Worm (Caenorhabditis elegans): ENCODE data around the gene K07C5.13.
A peak's percentile ranks its signal among the peaks of the same experiment; 100 is the strongest.

K07C5.13 gene

DNA sequence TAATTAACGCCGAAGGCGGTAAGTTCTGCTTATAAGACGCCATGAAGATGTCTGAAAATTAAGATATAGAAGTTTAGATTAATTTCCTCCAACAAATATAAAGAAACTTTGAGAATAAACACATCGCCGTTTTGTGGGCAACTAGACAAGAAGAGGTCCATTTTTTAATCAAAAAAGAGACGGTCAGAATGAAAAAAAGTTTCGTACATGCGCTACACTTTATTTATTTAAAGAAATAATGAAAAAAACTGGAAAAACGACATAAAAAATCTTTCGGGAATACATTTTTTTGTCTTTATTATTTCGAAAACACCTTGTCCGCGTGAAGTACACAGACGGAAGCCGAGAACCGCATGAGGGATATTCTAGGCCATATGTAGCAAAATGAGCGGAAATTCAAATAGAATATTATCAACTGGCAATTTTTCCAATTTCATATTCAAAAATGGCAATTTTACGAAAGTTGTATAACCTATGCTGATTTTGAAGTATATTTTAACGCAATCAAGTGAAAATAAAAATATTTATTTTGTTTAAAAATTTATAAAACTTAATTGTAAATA lies 14.0 kb downstream of the K07C5.13 start, which contains the start of gene sluh-7:
sluh-7 (minus strand) TSS at position 51 of the 563 bp plus-strand sequence.
- no peak for TF ChIP-seq zag-1 (tag; optimal IDR thresholded peaks at IDR 0.05)
- TF ChIP-seq ama-1 (optimal IDR thresholded peaks at IDR 0.05): no peak
- TF ChIP-seq ZK546.5 (tag; optimal IDR thresholded peaks at IDR 0.05): no peak
- TF ChIP-seq snpc-4 (tag; optimal IDR thresholded peaks at IDR 0.05): peak; percentile 69
- peak; percentile 87 for TF ChIP-seq C34F6.9 (tag; optimal IDR thresholded peaks at IDR 0.05)
- TF ChIP-seq ceh-16 (tag; optimal IDR thresholded peaks at IDR 0.05): peak; percentile 16
- TF ChIP-seq nhr-23 (tag; optimal IDR thresholded peaks at IDR 0.05): no peak
- TF ChIP-seq lin-13 (GFP tag; optimal IDR thresholded peaks at IDR 0.05): peak; percentile 80
- TF ChIP-seq ztf-1 (GFP tag; conservative IDR thresholded peaks at IDR 0.05): no peak
- no peak for TF ChIP-seq unc-62 (GFP tag; optimal IDR thresholded peaks at IDR 0.05)
- peak; percentile 30 for TF ChIP-seq nhr-129 (tag; optimal IDR thresholded peaks at IDR 0.05)
- TF ChIP-seq nhr-10 (tag; optimal IDR thresholded peaks at IDR 0.05): no peak
- no peak for TF ChIP-seq mbf-1 (tag; optimal IDR thresholded peaks at IDR 0.05)
- no peak for TF ChIP-seq ztf-11 (tag; optimal IDR thresholded peaks at IDR 0.05)
- no peak for TF ChIP-seq peb-1 (tag; optimal IDR thresholded peaks at IDR 0.05)
- TF ChIP-seq nhr-77 (tag; optimal IDR thresholded peaks at IDR 0.05): no peak
- no peak for TF ChIP-seq lin-39 (tag; optimal IDR thresholded peaks at IDR 0.05)
- TF ChIP-seq lin-11 (tag; optimal IDR thresholded peaks at IDR 0.05): peak; percentile 18
- TF ChIP-seq F13H6.1 (tag; optimal IDR thresholded peaks at IDR 0.05): peak; percentile 82
- no peak for TF ChIP-seq alr-1 (tag; optimal IDR thresholded peaks at IDR 0.05)
- TF ChIP-seq blmp-1 (tag; optimal IDR thresholded peaks at IDR 0.05; ENCODE audit: insufficient read depth): no peak
- TF ChIP-seq skn-1 (tag; optimal IDR thresholded peaks at IDR 0.05): no peak
- peak; percentile 65 for TF ChIP-seq nhr-6 (tag; optimal IDR thresholded peaks at IDR 0.05)
- peak; percentile 16 for TF ChIP-seq fos-1 (tag; optimal IDR thresholded peaks at IDR 0.05)
- no peak for TF ChIP-seq elt-1 (tag; optimal IDR thresholded peaks at IDR 0.05)
- TF ChIP-seq gmeb-1 (tag; optimal IDR thresholded peaks at IDR 0.05): peak; percentile 94
- no peak for TF ChIP-seq Y55F3AM.14 (GFP tag; optimal IDR thresholded peaks at IDR 0.05)
- TF ChIP-seq sma-9 (GFP tag; optimal IDR thresholded peaks at IDR 0.05): peak; percentile 92
- no peak for TF ChIP-seq sma-9 (tag; optimal IDR thresholded peaks at IDR 0.05)
- no peak for TF ChIP-seq ceh-82 (tag; optimal IDR thresholded peaks at IDR 0.05)
- TF ChIP-seq sem-4 (tag; optimal IDR thresholded peaks at IDR 0.05): peak; percentile 64
- peak; percentile 89 for TF ChIP-seq unc-55 (GFP tag; optimal IDR thresholded peaks at IDR 0.05)
- TF ChIP-seq mdl-1 (tag; optimal IDR thresholded peaks at IDR 0.05): no peak
- TF ChIP-seq nhr-25 (tag; optimal IDR thresholded peaks at IDR 0.05): peak; percentile 84
- TF ChIP-seq unc-39 (tag; optimal IDR thresholded peaks at IDR 0.05): no peak
- peak; percentile 18 for TF ChIP-seq egl-27 (tag; optimal IDR thresholded peaks at IDR 0.05)
- TF ChIP-seq nhr-21 (tag; optimal IDR thresholded peaks at IDR 0.05): peak; percentile 68
- peak; percentile 67 to 90 for TF ChIP-seq lsy-2 (tag; optimal IDR thresholded peaks at IDR 0.05)
- no peak for TF ChIP-seq dmd-4 (tag; optimal IDR thresholded peaks at IDR 0.05)
- no peak for TF ChIP-seq nhr-12 (tag; optimal IDR thresholded peaks at IDR 0.05)
- no peak for TF ChIP-seq elt-3 (tag; optimal IDR thresholded peaks at IDR 0.05)
- peak; percentile 84 for TF ChIP-seq sma-3 (GFP tag; optimal IDR thresholded peaks at IDR 0.05)
- no peak for TF ChIP-seq nhr-237 (tag; optimal IDR thresholded peaks at IDR 0.05)
- TF ChIP-seq nhr-11 (tag; optimal IDR thresholded peaks at IDR 0.05): no peak
- peak; percentile 5 for TF ChIP-seq mab-5 (tag; optimal IDR thresholded peaks at IDR 0.05)
- peak; percentile 82 for TF ChIP-seq crh-2 (tag; optimal IDR thresholded peaks at IDR 0.05)
- no peak for TF ChIP-seq R02D3.7 (tag; optimal IDR thresholded peaks at IDR 0.05)
- no peak for TF ChIP-seq aly-2 (tag; optimal IDR thresholded peaks at IDR 0.05)
- TF ChIP-seq ztf-4 (tag; optimal IDR thresholded peaks at IDR 0.05): no peak
